Worm (Caenorhabditis elegans) whole organism, L4 larva: Measurements from ENCODE around the gene exc-15.
A peak's percentile ranks its signal among the peaks of the same experiment; 100 is the strongest.

Experiments used
- F37D6.2 ChIP-seq: sonication (generic microtip); optimal IDR thresholded peaks from 2 replicates; lab custom pipeline; 2016; ENCODE audit warnings: mild to moderate bottlenecking, missing genetic modification characterization, missing compliant biosample characterization
- R02D3.7 ChIP-seq: fragments of 150-350 bp; sonication (generic microtip); optimal IDR thresholded peaks from 3 replicates; lab custom pipeline; 2014; ENCODE audit warnings: missing biosample characterization, missing genetic modification characterization
- T26A8.4 ChIP-seq: fragments of 200-800 bp; sonication (Bioruptor generic); IDR thresholded peaks from 2 replicates; pipeline ENCODE4 v1.3.6; 2022; ENCODE audit warnings: missing genetic modification characterization, missing compliant biosample characterization
- Y105C5A.15 ChIP-seq: fragments of 200-800 bp; sonication (Bioruptor generic); IDR thresholded peaks from 2 replicates; pipeline ENCODE4 v1.3.6; 2022; ENCODE audit warnings: missing genetic modification characterization, missing compliant biosample characterization
- Y48G9A.11 ChIP-seq: fragments of 200-800 bp; sonication (Bioruptor generic); IDR thresholded peaks from 2 replicates; pipeline ENCODE4 v1.3.6; 2022; ENCODE audit warnings: missing genetic modification reagents, missing genetic modification characterization, missing compliant biosample characterization
- Y5F2A.4 ChIP-seq: fragments of 200-800 bp; sonication (Bioruptor generic); optimal IDR thresholded peaks from 2 replicates; lab custom pipeline; 2018; ENCODE audit warnings: mild to moderate bottlenecking, missing genetic modification characterization, missing compliant biosample characterization
- Y75B8A.6 ChIP-seq: fragments of 200-800 bp; sonication (Bioruptor generic); IDR thresholded peaks from 2 replicates; pipeline ENCODE4 v1.3.6; 2022; ENCODE audit warnings: missing genetic modification reagents, missing genetic modification characterization, missing compliant biosample characterization
- ZK546.5 ChIP-seq, 2 experiments: sonication (generic microtip); optimal IDR thresholded peaks; 2 replicates each; lab custom pipeline; 2017; ENCODE audit warnings: missing biosample characterization in 2 of 2, missing genetic modification characterization in 2 of 2
- aha-1 ChIP-seq: fragments of 150-350 bp; peaks from one replicate; lab custom pipeline; 2014; ENCODE audit warnings: missing biosample characterization, missing genetic modification characterization
- aly-2 ChIP-seq: sonication (generic microtip); optimal IDR thresholded peaks from 2 replicates; lab custom pipeline; 2018; ENCODE audit warnings: missing biosample characterization, missing genetic modification characterization
- ama-1 ChIP-seq: fragments of 150-350 bp; optimal IDR thresholded peaks from 2 replicates; lab custom pipeline; 2014; ENCODE audit warnings: inconsistent platforms, mixed read lengths
- ceh-32 ChIP-seq: sonication (generic microtip); optimal IDR thresholded peaks from 2 replicates; lab custom pipeline; 2016; ENCODE audit warnings: mild to moderate bottlenecking, missing genetic modification characterization, missing compliant biosample characterization; ENCODE audit not compliant: poor library complexity
- ceh-82 ChIP-seq: sonication (generic microtip); optimal IDR thresholded peaks from 2 replicates; lab custom pipeline; 2017; ENCODE audit warnings: missing biosample characterization, missing genetic modification characterization
- ces-1 ChIP-seq: fragments of 150-350 bp; sonication (generic microtip); optimal IDR thresholded peaks from 4 replicates; lab custom pipeline; 2014; ENCODE audit warnings: missing biosample characterization, missing genetic modification reagents, missing genetic modification characterization
- cey-2 ChIP-seq: sonication (generic microtip); optimal IDR thresholded peaks from 3 replicates; lab custom pipeline; 2017; ENCODE audit warnings: missing genetic modification characterization, mild to moderate bottlenecking, missing compliant biosample characterization, antibody characterized with exemption, borderline replicate concordance; ENCODE audit not compliant: insufficient read depth
- daf-12 ChIP-seq: fragments of 150-350 bp; optimal IDR thresholded peaks from 2 replicates; lab custom pipeline; 2014; ENCODE audit warnings: missing biosample characterization, missing genetic modification reagents, missing genetic modification characterization
- daf-16 ChIP-seq, 3 experiments: sonication (generic microtip); optimal IDR thresholded peaks; 2 replicates each; lab custom pipeline; 2016 to 2017; ENCODE audit warnings: missing genetic modification characterization in 3 of 3, missing genetic modification reagents in 3 of 3, mild to moderate bottlenecking in 2 of 3, missing compliant biosample characterization in 2 of 3, missing biosample characterization in 1 of 3, moderate library complexity in 1 of 3
- dmd-9 ChIP-seq: fragments of 200-800 bp; sonication (Bioruptor generic); IDR thresholded peaks from 2 replicates; pipeline ENCODE4 v1.3.6; 2022; ENCODE audit warnings: missing genetic modification reagents, missing genetic modification characterization, missing compliant biosample characterization
- duxl-1 ChIP-seq: sonication (generic microtip); optimal IDR thresholded peaks from 2 replicates; lab custom pipeline; 2016; ENCODE audit warnings: mild to moderate bottlenecking, missing genetic modification characterization, moderate library complexity, missing compliant biosample characterization; ENCODE audit not compliant: poor library complexity
- dve-1 ChIP-seq: sonication (generic microtip); optimal IDR thresholded peaks from 2 replicates; lab custom pipeline; 2017; ENCODE audit warnings: antibody characterized with exemption, mild to moderate bottlenecking, missing genetic modification characterization, missing compliant biosample characterization; ENCODE audit not compliant: insufficient read depth
- egl-27 ChIP-seq: sonication (generic microtip); optimal IDR thresholded peaks from 3 replicates; lab custom pipeline; 2017; ENCODE audit warnings: missing biosample characterization, missing genetic modification reagents, missing genetic modification characterization
- fkh-10 ChIP-seq: fragments of 150-350 bp; optimal IDR thresholded peaks from 2 replicates; lab custom pipeline; 2014; ENCODE audit warnings: missing biosample characterization, missing genetic modification reagents, missing genetic modification characterization
- hif-1 ChIP-seq, 2 experiments: sonication (generic microtip); optimal IDR thresholded peaks; 2 replicates each; lab custom pipeline; 2016 to 2017; ENCODE audit warnings: missing compliant biosample characterization in 2 of 2, missing genetic modification characterization in 2 of 2, missing genetic modification reagents in 2 of 2, missing genotype in 2 of 2, mild to moderate bottlenecking in 1 of 2
- hlh-11 ChIP-seq: fragments of 200-800 bp; sonication (Bioruptor generic); optimal IDR thresholded peaks from 2 replicates; lab custom pipeline; 2018; ENCODE audit warnings: mild to moderate bottlenecking, missing genetic modification characterization, missing compliant biosample characterization
- hmg-1.1 ChIP-seq: fragments of 200-800 bp; sonication (Bioruptor generic); IDR thresholded peaks from 2 replicates; pipeline ENCODE4 v1.3.6; 2022; ENCODE audit warnings: missing genetic modification reagents, missing genetic modification characterization, missing compliant biosample characterization
- lim-7 ChIP-seq: fragments of 200-800 bp; sonication (Bioruptor generic); IDR thresholded peaks from 2 replicates; pipeline ENCODE4 v1.3.6; 2022; ENCODE audit warnings: missing genetic modification characterization, missing compliant biosample characterization
- lin-29 ChIP-seq: fragments of 200-800 bp; sonication (Bioruptor generic); IDR thresholded peaks from 2 replicates; pipeline ENCODE4 v1.3.6; 2022; ENCODE audit warnings: missing genetic modification reagents, missing genetic modification characterization, missing compliant biosample characterization
- lin-39 ChIP-seq: fragments of 150-350 bp; optimal IDR thresholded peaks from 2 replicates; lab custom pipeline; 2014; ENCODE audit warnings: missing biosample characterization, missing genetic modification reagents, missing genetic modification characterization
- lir-3 ChIP-seq: sonication (generic microtip); optimal IDR thresholded peaks from 2 replicates; lab custom pipeline; 2016; ENCODE audit warnings: mild to moderate bottlenecking, missing genetic modification characterization, missing compliant biosample characterization
- lsy-2 ChIP-seq, 2 experiments: fragments of 150-350 bp in 1 of 2; sonication (generic microtip) in 1 of 2; optimal IDR thresholded peaks; 2 replicates each; lab custom pipeline; 2014 to 2017; ENCODE audit warnings: missing biosample characterization in 2 of 2, missing genetic modification characterization in 2 of 2
- madf-5 ChIP-seq, 2 experiments: fragments of 200-800 bp; sonication (Bioruptor generic); IDR thresholded peaks; 2 replicates each; pipeline ENCODE4 v1.3.6; 2022; ENCODE audit warnings: missing compliant biosample characterization in 2 of 2, missing genetic modification characterization in 2 of 2
- mdl-1 ChIP-seq, 2 experiments: fragments of 150-350 bp in 1 of 2; sonication (generic microtip) in 1 of 2; optimal IDR thresholded peaks; 2 replicates each; lab custom pipeline; 2014 to 2017; ENCODE audit warnings: missing biosample characterization in 2 of 2, missing genetic modification characterization in 2 of 2
- mdt-29 ChIP-seq: fragments of 200-800 bp; sonication (Bioruptor generic); IDR thresholded peaks from 2 replicates; pipeline ENCODE4 v1.3.6; 2022; ENCODE audit warnings: missing genetic modification reagents, missing genetic modification characterization, missing compliant biosample characterization
- nhr-10 ChIP-seq: fragments of 150-350 bp; optimal IDR thresholded peaks from 2 replicates; lab custom pipeline; 2014; ENCODE audit warnings: missing biosample characterization, missing genetic modification characterization
- nhr-11 ChIP-seq: fragments of 150-350 bp; optimal IDR thresholded peaks from 2 replicates; lab custom pipeline; 2014; ENCODE audit warnings: missing biosample characterization, missing genetic modification characterization
- nhr-41 ChIP-seq: fragments of 200-800 bp; sonication (Bioruptor generic); IDR thresholded peaks from 2 replicates; pipeline ENCODE4 v1.3.6; 2022; ENCODE audit warnings: missing genetic modification reagents, missing genetic modification characterization, missing compliant biosample characterization
- nhr-48 ChIP-seq: sonication (generic microtip); optimal IDR thresholded peaks from 2 replicates; lab custom pipeline; 2016; ENCODE audit warnings: mild to moderate bottlenecking, missing genetic modification characterization, missing compliant biosample characterization
- nhr-6 ChIP-seq: fragments of 150-350 bp; optimal IDR thresholded peaks from 2 replicates; lab custom pipeline; 2014; ENCODE audit warnings: missing biosample characterization, missing genetic modification characterization
- nhr-76 ChIP-seq: fragments of 150-350 bp; optimal IDR thresholded peaks from 2 replicates; lab custom pipeline; 2014; ENCODE audit warnings: missing biosample characterization, missing genetic modification characterization
- nhr-77 ChIP-seq: fragments of 150-350 bp; optimal IDR thresholded peaks from 2 replicates; lab custom pipeline; 2014; ENCODE audit warnings: missing biosample characterization, missing genetic modification characterization
- pha-4 ChIP-seq, 2 experiments: fragments of 150-350 bp in 1 of 2; fragments of 200-800 bp in 1 of 2; sonication (Bioruptor generic) in 1 of 2; IDR thresholded peaks in 1 of 2; optimal IDR thresholded peaks in 1 of 2; 2 replicates each; pipeline versions ENCODE4 v1.3.6 to Lab custom; 2014 to 2022; ENCODE audit warnings: missing genetic modification characterization in 2 of 2, missing genetic modification reagents in 2 of 2, missing biosample characterization in 1 of 2, missing compliant biosample characterization in 1 of 2
- pqm-1 ChIP-seq: sonication (generic microtip); optimal IDR thresholded peaks from 2 replicates; lab custom pipeline; 2017; ENCODE audit warnings: missing biosample characterization, missing genetic modification characterization
- rbr-2 ChIP-seq: sonication (generic microtip); optimal IDR thresholded peaks from 2 replicates; lab custom pipeline; 2016; ENCODE audit warnings: missing genotype, missing genetic modification characterization, missing compliant biosample characterization
- set-16 ChIP-seq: fragments of 200-800 bp; sonication (Bioruptor generic); IDR thresholded peaks from 2 replicates; pipeline ENCODE4 v1.3.6; 2022; ENCODE audit warnings: missing genetic modification reagents, missing genetic modification characterization, missing compliant biosample characterization
- snpc-1.2 ChIP-seq: fragments of 200-800 bp; sonication (Bioruptor generic); IDR thresholded peaks from 2 replicates; pipeline ENCODE4 v1.3.6; 2022; ENCODE audit warnings: missing genetic modification reagents, missing genetic modification characterization, missing compliant biosample characterization
- spr-3 ChIP-seq: fragments of 200-800 bp; sonication (Bioruptor generic); optimal IDR thresholded peaks from 2 replicates; lab custom pipeline; 2018; ENCODE audit warnings: mild to moderate bottlenecking, missing genetic modification characterization, missing compliant biosample characterization
- tag-97 ChIP-seq: fragments of 200-800 bp; sonication (Bioruptor generic); IDR thresholded peaks from 2 replicates; pipeline ENCODE4 v1.3.6; 2022; ENCODE audit warnings: missing genetic modification characterization, missing compliant biosample characterization
- unc-130 ChIP-seq: sonication (generic microtip); optimal IDR thresholded peaks from 2 replicates; lab custom pipeline; 2016; ENCODE audit warnings: missing genetic modification reagents, missing genetic modification characterization, missing compliant biosample characterization
- unc-39 ChIP-seq: sonication (generic microtip); optimal IDR thresholded peaks from 2 replicates; lab custom pipeline; 2017; ENCODE audit warnings: missing biosample characterization, missing genetic modification characterization
- zag-1 ChIP-seq: fragments of 150-350 bp; optimal IDR thresholded peaks from 2 replicates; lab custom pipeline; 2014; ENCODE audit warnings: missing biosample characterization, missing genetic modification characterization
- ztf-11 ChIP-seq: fragments of 150-350 bp; optimal IDR thresholded peaks from 2 replicates; lab custom pipeline; 2014; ENCODE audit warnings: missing biosample characterization, missing genetic modification characterization

The exc-15 gene

DNA sequence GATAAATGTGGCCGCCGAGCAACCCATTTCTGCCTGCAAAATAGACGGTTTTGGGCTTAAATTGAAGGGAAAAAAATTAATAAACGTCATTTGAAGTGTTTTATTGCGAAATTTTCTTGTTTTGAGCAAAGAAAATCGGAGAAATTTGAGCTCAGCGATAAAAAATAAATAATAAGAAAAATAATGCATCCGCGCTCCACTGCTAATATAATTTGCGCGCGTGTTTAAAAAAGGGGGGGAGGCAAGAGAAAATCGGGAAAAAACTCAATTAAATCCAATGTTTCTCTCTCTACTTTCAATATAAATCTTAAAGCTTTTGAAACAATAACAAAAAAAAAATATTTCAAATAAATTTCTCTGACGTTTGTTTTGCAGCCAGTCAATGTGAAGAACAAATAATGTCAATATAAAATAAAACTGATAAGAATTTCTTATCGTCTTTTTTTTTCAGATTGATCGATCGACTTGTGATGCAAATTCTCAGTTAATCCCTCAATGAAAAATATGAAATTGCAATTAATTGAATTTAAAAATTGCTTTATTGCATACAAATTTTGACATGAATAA lies 32.7 kb upstream of the exc-15 start, which contains the start of gene rft-2 (continued):
- TF ChIP-seq lin-29 (no peak), ceh-82 (tag; lab: Kevin White, UChicago) (no peak), mdl-1 (tag; optimal IDR thresholded peaks at IDR 0.05; lab: Kevin White, UChicago) (peak in 1 of 2 experiments; percentile 7), mdt-29 (GFP tag; lab: Robert Waterston, UW) (no peak), pha-4 (GFP tag; IDR thresholded peaks at IDR 0.05; lab: Robert Waterston, UW) (no peak), pha-4 (tag; optimal IDR thresholded peaks at IDR 0.05; lab: Kevin White, UChicago) (no peak), nhr-77 (tag; lab: Kevin White, UChicago) (peak; percentile 17), hlh-11 (peak; percentile 35), nhr-41 (GFP tag; lab: Robert Waterston, UW) (no peak), hif-1 (tag; optimal IDR thresholded peaks at IDR 0.05; lab: Kevin White, UChicago) (peak in 1 of 2 experiments; percentile 31), Y75B8A.6 (GFP tag; lab: Robert Waterston, UW) (no peak), ama-1 (lab: Kevin White, UChicago) (no peak), ceh-32 (tag; lab: Kevin White, UChicago) (no peak), daf-12 (tag; lab: Kevin White, UChicago) (no peak), hmg-1.1 (peak; percentile 45; the same call in 1 of the 2 replicates), R02D3.7 (tag; lab: Kevin White, UChicago) (no peak), F37D6.2 (tag; lab: Kevin White, UChicago) (peak; percentile 9), duxl-1 (no peak), nhr-10 (tag; lab: Kevin White, UChicago) (no peak), Y105C5A.15 (GFP tag; lab: Robert Waterston, UW) (no peak), cey-2 (tag; lab: Kevin White, UChicago) (no peak), unc-39 (tag; lab: Kevin White, UChicago) (no peak), lir-3 (tag; lab: Kevin White, UChicago) (no peak), nhr-48 (tag; lab: Kevin White, UChicago) (no peak), fkh-10 (GFP tag; lab: Kevin White, UChicago) (peak; percentile 24), snpc-1.2 (GFP tag; lab: Robert Waterston, UW) (no peak), tag-97 (GFP tag; lab: Robert Waterston, UW) (no peak), dve-1 (no peak), daf-16 (GFP tag; optimal IDR thresholded peaks at IDR 0.05; lab: Kevin White, UChicago) (no peak), daf-16 (tag; optimal IDR thresholded peaks at IDR 0.05; lab: Kevin White, UChicago) (peak; percentile 54), pqm-1 (tag; lab: Kevin White, UChicago) (no peak), dmd-9 (no peak), unc-130 (GFP tag; lab: Kevin White, UChicago) (no peak), set-16 (GFP tag; lab: Robert Waterston, UW) (no peak), zag-1 (tag; lab: Kevin White, UChicago) (no peak), lim-7 (GFP tag; lab: Robert Waterston, UW) (no peak), rbr-2 (peak; percentile 23), lsy-2 (tag; optimal IDR thresholded peaks at IDR 0.05; lab: Kevin White, UChicago) (peak in 1 of 2 experiments; percentile 72), T26A8.4 (GFP tag; lab: Robert Waterston, UW) (no peak), nhr-76 (tag; lab: Kevin White, UChicago) (no peak), nhr-11 (tag; lab: Kevin White, UChicago) (no peak), Y48G9A.11 (no peak), Y5F2A.4 (no peak), ZK546.5 (tag; optimal IDR thresholded peaks at IDR 0.05; lab: Kevin White, UChicago) (no peak), nhr-6 (tag; lab: Kevin White, UChicago) (no peak), lin-39 (tag; lab: Kevin White, UChicago) (no peak), ztf-11 (tag; lab: Kevin White, UChicago) (no peak), aha-1 (no peak), madf-5 (GFP tag; IDR thresholded peaks at IDR 0.05; lab: Robert Waterston, UW) (no peak), spr-3 (GFP tag; lab: Kevin White, UChicago) (no peak), egl-27 (tag; lab: Kevin White, UChicago) (no peak), aly-2 (tag; lab: Kevin White, UChicago) (no peak), ces-1 (GFP tag; lab: Kevin White, UChicago) (peak; percentile 70)
